Fruit fly (Drosophila melanogaster) whole organism, prepupa: ENCODE measurements around the gene CG9616.

ENCODE experiments used
- acj6 ChIP-seq: fragments of 200-800 bp; sonication (Bioruptor generic); optimal IDR thresholded peaks from 3 replicates; lab custom pipeline; 2016; ENCODE audit warnings: missing biosample characterization, missing genetic modification characterization
- eg ChIP-seq: fragments of 200-800 bp; sonication (Bioruptor generic); IDR thresholded peaks from 3 replicates; pipeline ENCODE4 v1.3.6; 2022; ENCODE audit warnings: missing biosample characterization, missing genetic modification characterization

DNA sequence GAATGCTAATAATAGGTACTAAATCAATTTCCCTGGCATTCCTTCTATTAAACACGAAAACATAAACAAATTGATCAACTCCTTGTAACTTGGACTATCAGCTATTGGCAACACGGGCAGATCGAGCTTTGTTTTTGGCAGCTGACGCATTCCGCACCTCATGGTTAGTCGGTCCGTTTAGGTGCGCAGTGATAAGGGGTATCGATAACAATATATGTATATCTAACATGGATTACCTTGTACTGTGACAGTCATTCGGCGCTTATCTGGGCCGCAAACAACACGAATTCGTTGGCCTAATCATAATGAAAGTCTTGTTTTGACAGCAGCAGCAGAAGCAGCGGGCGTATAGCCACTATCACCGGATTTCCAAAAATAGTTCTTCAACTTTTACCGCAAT lies 42.7 kb upstream of the CG9616 start:
- TF ChIP-seq eg (no peak), acj6 (no peak)
